Fruit fly (Drosophila melanogaster): ENCODE results near the gene CG5096.

DNA sequence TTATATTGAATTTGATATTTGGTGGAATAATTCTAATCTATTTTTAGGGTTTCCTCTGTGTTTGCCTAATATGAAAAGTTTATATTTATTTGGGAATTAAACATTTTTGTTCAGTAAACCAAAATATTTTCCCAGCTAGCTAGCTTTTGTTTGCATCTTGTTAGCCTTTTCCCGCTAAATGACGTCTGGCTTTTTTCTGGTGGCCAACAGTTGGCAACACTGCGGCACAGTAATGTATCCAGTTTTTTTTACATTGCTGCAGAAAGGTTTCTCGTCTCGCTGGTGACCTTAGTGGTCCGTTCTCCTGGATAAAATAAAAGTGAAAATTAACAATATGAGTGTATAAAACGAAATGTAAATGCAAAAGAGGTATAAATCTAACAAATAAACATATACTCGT, 17.8 kb upstream of the CG5096 start, which contains the start of gene lft:
- TF ChIP-seq Hr38 (GFP tag; optimal IDR thresholded peaks at IDR 0.05) = no peak
- TF ChIP-seq OdsH (GFP tag; optimal IDR thresholded peaks at IDR 0.05) = no peak
- no peak for TF ChIP-seq CG15336 (GFP tag; IDR thresholded peaks at IDR 0.05)
- no peak for TF ChIP-seq CG6276 (GFP tag; optimal IDR thresholded peaks at IDR 0.05)
- no peak for TF ChIP-seq Sox15 (GFP tag; optimal IDR thresholded peaks at IDR 0.05)
- TF ChIP-seq topi (GFP tag; optimal IDR thresholded peaks at IDR 0.05) = no peak
- TF ChIP-seq Hr39 (GFP tag; optimal IDR thresholded peaks at IDR 0.05) = no peak
- no peak for TF ChIP-seq Sox102F (GFP tag; optimal IDR thresholded peaks at IDR 0.05)
- TF ChIP-seq fkh (GFP tag; optimal IDR thresholded peaks at IDR 0.05) = no peak
- no peak for TF ChIP-seq Eip93F (GFP tag; optimal IDR thresholded peaks at IDR 0.05)
